Worm (Caenorhabditis elegans) whole organism, L4 larva: ENCODE measurements around the gene F07H5.13.

Experiments
- F10B5.3 ChIP-seq: sonication (generic microtip); optimal IDR thresholded peaks from 2 replicates; lab custom pipeline; 2016; ENCODE audit warnings: mild to moderate bottlenecking, missing genetic modification characterization, missing compliant biosample characterization
- Y105C5A.15 ChIP-seq: fragments of 200-800 bp; sonication (Bioruptor generic); IDR thresholded peaks from 2 replicates; pipeline ENCODE4 v1.3.6; 2022; ENCODE audit warnings: missing genetic modification characterization, missing compliant biosample characterization
- Y5F2A.4 ChIP-seq: fragments of 200-800 bp; sonication (Bioruptor generic); optimal IDR thresholded peaks from 2 replicates; lab custom pipeline; 2018; ENCODE audit warnings: mild to moderate bottlenecking, missing genetic modification characterization, missing compliant biosample characterization
- ama-1 ChIP-seq: fragments of 150-350 bp; optimal IDR thresholded peaks from 2 replicates; lab custom pipeline; 2014; ENCODE audit warnings: inconsistent platforms, mixed read lengths
- arid-1 ChIP-seq: fragments of 200-800 bp; sonication (Bioruptor generic); conservative IDR thresholded peaks from 2 replicates; pipeline ENCODE4 v1.3.6; 2022; ENCODE audit warnings: missing genetic modification reagents, missing genetic modification characterization, missing compliant biosample characterization
- ceh-62 ChIP-seq: sonication (generic microtip); optimal IDR thresholded peaks from 2 replicates; lab custom pipeline; 2017; ENCODE audit warnings: missing biosample characterization, missing genetic modification characterization
- daf-16 ChIP-seq, 3 experiments: sonication (generic microtip); optimal IDR thresholded peaks; 2 replicates each; lab custom pipeline; 2016 to 2017; ENCODE audit warnings: missing genetic modification characterization in 3 of 3, missing genetic modification reagents in 3 of 3, mild to moderate bottlenecking in 2 of 3, missing compliant biosample characterization in 2 of 3, missing biosample characterization in 1 of 3, moderate library complexity in 1 of 3
- daf-8 ChIP-seq: fragments of 200-800 bp; sonication (Bioruptor generic); IDR thresholded peaks from 2 replicates; pipeline ENCODE4 v1.3.6; 2022; ENCODE audit warnings: missing genetic modification characterization, missing compliant biosample characterization
- dmd-6 ChIP-seq: fragments of 200-800 bp; sonication (Bioruptor generic); IDR thresholded peaks from 2 replicates; pipeline ENCODE4 v1.3.6; 2022; ENCODE audit warnings: missing genetic modification reagents, missing genetic modification characterization, missing compliant biosample characterization
- dmd-8 ChIP-seq: fragments of 200-800 bp; sonication (Bioruptor generic); IDR thresholded peaks from 2 replicates; pipeline ENCODE4 v1.3.6; 2022; ENCODE audit warnings: missing genetic modification characterization, missing compliant biosample characterization
- dmd-9 ChIP-seq: fragments of 200-800 bp; sonication (Bioruptor generic); IDR thresholded peaks from 2 replicates; pipeline ENCODE4 v1.3.6; 2022; ENCODE audit warnings: missing genetic modification reagents, missing genetic modification characterization, missing compliant biosample characterization
- dve-1 ChIP-seq: sonication (generic microtip); optimal IDR thresholded peaks from 2 replicates; lab custom pipeline; 2017; ENCODE audit warnings: antibody characterized with exemption, mild to moderate bottlenecking, missing genetic modification characterization, missing compliant biosample characterization; ENCODE audit not compliant: insufficient read depth
- egl-27 ChIP-seq: sonication (generic microtip); optimal IDR thresholded peaks from 3 replicates; lab custom pipeline; 2017; ENCODE audit warnings: missing biosample characterization, missing genetic modification reagents, missing genetic modification characterization
- egl-43 ChIP-seq: fragments of 200-800 bp; sonication (Bioruptor generic); IDR thresholded peaks from 2 replicates; pipeline ENCODE4 v1.3.6; 2022; ENCODE audit warnings: missing genetic modification reagents, missing genetic modification characterization, missing compliant biosample characterization
- gei-8 ChIP-seq: fragments of 200-800 bp; sonication (Bioruptor generic); optimal IDR thresholded peaks from 2 replicates; lab custom pipeline; 2018; ENCODE audit warnings: mild to moderate bottlenecking, missing genetic modification characterization, missing compliant biosample characterization
- hif-1 ChIP-seq, 2 experiments: sonication (generic microtip); optimal IDR thresholded peaks; 2 replicates each; lab custom pipeline; 2016 to 2017; ENCODE audit warnings: missing compliant biosample characterization in 2 of 2, missing genetic modification characterization in 2 of 2, missing genetic modification reagents in 2 of 2, missing genotype in 2 of 2, mild to moderate bottlenecking in 1 of 2
- hlh-11 ChIP-seq: fragments of 200-800 bp; sonication (Bioruptor generic); optimal IDR thresholded peaks from 2 replicates; lab custom pipeline; 2018; ENCODE audit warnings: mild to moderate bottlenecking, missing genetic modification characterization, missing compliant biosample characterization
- hlh-30 ChIP-seq: sonication (generic microtip); optimal IDR thresholded peaks from 2 replicates; lab custom pipeline; 2017; ENCODE audit warnings: antibody characterized with exemption, mild to moderate bottlenecking, missing genetic modification characterization, missing compliant biosample characterization; ENCODE audit not compliant: insufficient read depth
- hmg-1.1 ChIP-seq: fragments of 200-800 bp; sonication (Bioruptor generic); IDR thresholded peaks from 2 replicates; pipeline ENCODE4 v1.3.6; 2022; ENCODE audit warnings: missing genetic modification reagents, missing genetic modification characterization, missing compliant biosample characterization
- lin-39 ChIP-seq: fragments of 150-350 bp; optimal IDR thresholded peaks from 2 replicates; lab custom pipeline; 2014; ENCODE audit warnings: missing biosample characterization, missing genetic modification reagents, missing genetic modification characterization
- lsy-2 ChIP-seq, 2 experiments: fragments of 150-350 bp in 1 of 2; sonication (generic microtip) in 1 of 2; optimal IDR thresholded peaks; 2 replicates each; lab custom pipeline; 2014 to 2017; ENCODE audit warnings: missing biosample characterization in 2 of 2, missing genetic modification characterization in 2 of 2
- madf-5 ChIP-seq, 2 experiments: fragments of 200-800 bp; sonication (Bioruptor generic); IDR thresholded peaks; 2 replicates each; pipeline ENCODE4 v1.3.6; 2022; ENCODE audit warnings: missing compliant biosample characterization in 2 of 2, missing genetic modification characterization in 2 of 2
- madf-9 ChIP-seq: fragments of 200-800 bp; sonication (Bioruptor generic); conservative IDR thresholded peaks from 2 replicates; pipeline ENCODE4 v1.3.6; 2022; ENCODE audit warnings: missing genetic modification reagents, missing genetic modification characterization, missing compliant biosample characterization
- mdl-1 ChIP-seq, 2 experiments: fragments of 150-350 bp in 1 of 2; sonication (generic microtip) in 1 of 2; optimal IDR thresholded peaks; 2 replicates each; lab custom pipeline; 2014 to 2017; ENCODE audit warnings: missing biosample characterization in 2 of 2, missing genetic modification characterization in 2 of 2
- mdt-29 ChIP-seq: fragments of 200-800 bp; sonication (Bioruptor generic); IDR thresholded peaks from 2 replicates; pipeline ENCODE4 v1.3.6; 2022; ENCODE audit warnings: missing genetic modification reagents, missing genetic modification characterization, missing compliant biosample characterization
- mep-1 ChIP-seq: fragments of 150-350 bp; sonication (generic microtip); optimal IDR thresholded peaks from 3 replicates; lab custom pipeline; 2014; ENCODE audit warnings: missing biosample characterization, missing genetic modification characterization
- mes-2 ChIP-seq: sonication (generic microtip); optimal IDR thresholded peaks from 2 replicates; lab custom pipeline; 2016; ENCODE audit warnings: missing genotype, mild to moderate bottlenecking, missing genetic modification characterization, missing compliant biosample characterization; ENCODE audit not compliant: poor library complexity, severe bottlenecking
- mxl-2 ChIP-seq: fragments of 200-800 bp; sonication (Bioruptor generic); conservative IDR thresholded peaks from 2 replicates; pipeline ENCODE4 v1.3.6; 2022; ENCODE audit warnings: missing genetic modification reagents, missing genetic modification characterization, missing compliant biosample characterization
- mxl-3 ChIP-seq: fragments of 200-800 bp; sonication (Bioruptor generic); optimal IDR thresholded peaks from 2 replicates; lab custom pipeline; 2018; ENCODE audit warnings: mild to moderate bottlenecking, missing genetic modification characterization, missing compliant biosample characterization
- nhr-102 ChIP-seq: sonication (generic microtip); optimal IDR thresholded peaks from 2 replicates; lab custom pipeline; 2016; ENCODE audit warnings: mild to moderate bottlenecking, missing genetic modification characterization, moderate library complexity, missing compliant biosample characterization
- nhr-76 ChIP-seq: fragments of 150-350 bp; optimal IDR thresholded peaks from 2 replicates; lab custom pipeline; 2014; ENCODE audit warnings: missing biosample characterization, missing genetic modification characterization
- nhr-77 ChIP-seq: fragments of 150-350 bp; optimal IDR thresholded peaks from 2 replicates; lab custom pipeline; 2014; ENCODE audit warnings: missing biosample characterization, missing genetic modification characterization
- pqm-1 ChIP-seq: sonication (generic microtip); optimal IDR thresholded peaks from 2 replicates; lab custom pipeline; 2017; ENCODE audit warnings: missing biosample characterization, missing genetic modification characterization
- rbr-2 ChIP-seq: sonication (generic microtip); optimal IDR thresholded peaks from 2 replicates; lab custom pipeline; 2016; ENCODE audit warnings: missing genotype, missing genetic modification characterization, missing compliant biosample characterization
- snpc-4 ChIP-seq: fragments of 150-350 bp; optimal IDR thresholded peaks from 2 replicates; lab custom pipeline; 2014; ENCODE audit warnings: missing biosample characterization, missing genetic modification characterization
- spr-3 ChIP-seq: fragments of 200-800 bp; sonication (Bioruptor generic); optimal IDR thresholded peaks from 2 replicates; lab custom pipeline; 2018; ENCODE audit warnings: mild to moderate bottlenecking, missing genetic modification characterization, missing compliant biosample characterization
- tag-97 ChIP-seq: fragments of 200-800 bp; sonication (Bioruptor generic); IDR thresholded peaks from 2 replicates; pipeline ENCODE4 v1.3.6; 2022; ENCODE audit warnings: missing genetic modification characterization, missing compliant biosample characterization
- unc-130 ChIP-seq: sonication (generic microtip); optimal IDR thresholded peaks from 2 replicates; lab custom pipeline; 2016; ENCODE audit warnings: missing genetic modification reagents, missing genetic modification characterization, missing compliant biosample characterization
- unc-62 ChIP-seq, 3 experiments: fragments of 150-350 bp in 1 of 3; sonication (generic microtip); optimal IDR thresholded peaks in 2 of 3; peaks in 1 of 3; 1 replicate in 1 of 3; 2 replicates in 2 of 3; lab custom pipeline; 2014 to 2017; ENCODE audit warnings: missing biosample characterization in 3 of 3, missing genetic modification characterization in 3 of 3, missing genetic modification reagents in 3 of 3, missing genotype in 1 of 3
- zag-1 ChIP-seq: fragments of 150-350 bp; optimal IDR thresholded peaks from 2 replicates; lab custom pipeline; 2014; ENCODE audit warnings: missing biosample characterization, missing genetic modification characterization
- zfp-3 ChIP-seq: fragments of 200-800 bp; sonication (Bioruptor generic); conservative IDR thresholded peaks from 2 replicates; pipeline ENCODE4 v1.3.6; 2022; ENCODE audit warnings: missing genetic modification reagents, missing genetic modification characterization, missing compliant biosample characterization
- ztf-11 ChIP-seq: fragments of 150-350 bp; optimal IDR thresholded peaks from 2 replicates; lab custom pipeline; 2014; ENCODE audit warnings: missing biosample characterization, missing genetic modification characterization

Gene F07H5.13

ce11 chrII:8766475-8766874 lies 23.9 kb upstream of the F07H5.13 start, which contains the start of the genes nsph-1.1 and K08F8.15:
Gene nsph-1.1, plus strand, starts transcription at chrII:8766775.
Gene K08F8.15, plus strand, starts transcription at chrII:8766809.
- TF ChIP-seq egl-27 (no peak), gei-8 (GFP tag; lab: Kevin White, UChicago) (no peak), hif-1 (tag; optimal IDR thresholded peaks at IDR 0.05; lab: Kevin White, UChicago) (no peak), nhr-76 (tag; lab: Kevin White, UChicago) (no peak), ceh-62 (tag; lab: Kevin White, UChicago) (no peak), mdt-29 (GFP tag; lab: Robert Waterston, UW) (no peak), Y105C5A.15 (GFP tag; lab: Robert Waterston, UW) (no peak), ztf-11 (tag; lab: Kevin White, UChicago) (no peak), mxl-2 (GFP tag; lab: Robert Waterston, UW) (no peak), zfp-3 (GFP tag; lab: Robert Waterston, UW) (no peak), hlh-30 (tag; lab: Kevin White, UChicago) (no peak), Y5F2A.4 (GFP tag; lab: Kevin White, UChicago) (no peak)

ce11 chrII:8766897-8767296 lies 23.5 kb upstream of the F07H5.13 start, which contains the start of gene pah-1:
Gene pah-1, minus strand, starts transcription at chrII:8766997.
- TF ChIP-seq dmd-8 (no peak), mdl-1 (tag; optimal IDR thresholded peaks at IDR 0.05; lab: Kevin White, UChicago) (no peak), dmd-9 (GFP tag; lab: Robert Waterston, UW) (no peak), unc-62 (GFP tag; optimal IDR thresholded peaks at IDR 0.05 in 1 of 2; lab: Kevin White, UChicago) (no peak), unc-62 (tag; optimal IDR thresholded peaks at IDR 0.05; lab: Kevin White, UChicago) (no peak), Y105C5A.15 (GFP tag; lab: Robert Waterston, UW) (no peak), zag-1 (tag; lab: Kevin White, UChicago) (no peak), unc-130 (GFP tag; lab: Kevin White, UChicago) (no peak), F10B5.3 (tag; lab: Kevin White, UChicago) (no peak), rbr-2 (tag; lab: Kevin White, UChicago) (no peak), mes-2 (tag; lab: Kevin White, UChicago) (no peak), madf-5 (GFP tag; IDR thresholded peaks at IDR 0.05; lab: Robert Waterston, UW) (no peak)

ce11 chrII:8769375-8769774 lies 21.0 kb upstream of the F07H5.13 start:
- peak; percentile 3 for TF ChIP-seq pqm-1 (tag; lab: Kevin White, UChicago)
- 0 out of 2 replicates have a peak, but pooled peaks have one; percentile 4 for TF ChIP-seq madf-9 (GFP tag; lab: Robert Waterston, UW)
- TF ChIP-seq nhr-77 (tag; lab: Kevin White, UChicago): no peak
- peak; percentile 20 for TF ChIP-seq hlh-11 (tag; lab: Kevin White, UChicago)
- TF ChIP-seq dve-1: peak; percentile 25
- TF ChIP-seq unc-62 (GFP tag; optimal IDR thresholded peaks at IDR 0.05 in 1 of 2; lab: Kevin White, UChicago): peak in 1 of 2 experiments; percentile 57
- no peak for TF ChIP-seq unc-62 (tag; optimal IDR thresholded peaks at IDR 0.05; lab: Kevin White, UChicago)
- TF ChIP-seq hmg-1.1: peak; percentile 65
- peak; percentile 54 for TF ChIP-seq mes-2 (tag; lab: Kevin White, UChicago)
- TF ChIP-seq daf-16 (GFP tag; optimal IDR thresholded peaks at IDR 0.05; lab: Kevin White, UChicago): no peak
- TF ChIP-seq daf-16 (tag; optimal IDR thresholded peaks at IDR 0.05; lab: Kevin White, UChicago): peak; percentile 11
- peak; percentile 48 for TF ChIP-seq mep-1
- peak in 1 of 2 experiments; percentile 32 for TF ChIP-seq lsy-2 (tag; optimal IDR thresholded peaks at IDR 0.05; lab: Kevin White, UChicago)
- TF ChIP-seq spr-3 (GFP tag; lab: Kevin White, UChicago): no peak
- TF ChIP-seq lin-39 (tag; lab: Kevin White, UChicago): no peak
- TF ChIP-seq hlh-30 (tag; lab: Kevin White, UChicago): peak; percentile 30
- TF ChIP-seq mxl-2 (GFP tag; lab: Robert Waterston, UW): no peak
- TF ChIP-seq gei-8 (GFP tag; lab: Kevin White, UChicago): no peak
- TF ChIP-seq daf-8 (GFP tag; lab: Robert Waterston, UW): no peak
- TF ChIP-seq egl-43: no peak
- no peak for TF ChIP-seq mxl-3 (GFP tag; lab: Kevin White, UChicago)
- no peak for TF ChIP-seq hif-1 (tag; optimal IDR thresholded peaks at IDR 0.05; lab: Kevin White, UChicago)
- TF ChIP-seq nhr-102 (tag; lab: Kevin White, UChicago): no peak
- no peak for TF ChIP-seq ama-1
- TF ChIP-seq snpc-4 (tag; lab: Kevin White, UChicago): no peak
- peak; percentile 27; the same call in 1 of the 2 replicates for TF ChIP-seq dmd-6 (GFP tag; lab: Robert Waterston, UW)
- peak; percentile 1 for TF ChIP-seq rbr-2 (tag; lab: Kevin White, UChicago)
- TF ChIP-seq arid-1 (GFP tag; lab: Robert Waterston, UW): no peak
- TF ChIP-seq tag-97: no peak
